Worm (Caenorhabditis elegans) whole organism, L3 larva: Measurements from ENCODE around the gene mrpl-18.

Experiments used
- R02D3.7 ChIP-seq: fragments of 150-350 bp; optimal IDR thresholded peaks from 2 replicates; lab custom pipeline; 2014; ENCODE audit warnings: missing biosample characterization, missing genetic modification characterization
- ceh-16 ChIP-seq: sonication (generic microtip); optimal IDR thresholded peaks from 2 replicates; lab custom pipeline; 2017; ENCODE audit warnings: missing biosample characterization, missing genetic modification characterization
- elt-1 ChIP-seq: fragments of 150-350 bp; optimal IDR thresholded peaks from 2 replicates; lab custom pipeline; 2014; ENCODE audit warnings: missing biosample characterization, missing genetic modification characterization
- fos-1 ChIP-seq: fragments of 150-350 bp; optimal IDR thresholded peaks from 2 replicates; lab custom pipeline; 2014; ENCODE audit warnings: missing biosample characterization, missing genetic modification characterization
- lin-15B ChIP-seq: fragments of 150-350 bp; optimal IDR thresholded peaks from 2 replicates; lab custom pipeline; 2014; ENCODE audit warnings: missing biosample characterization, missing genetic modification characterization
- lin-39 ChIP-seq: fragments of 150-350 bp; optimal IDR thresholded peaks from 2 replicates; lab custom pipeline; 2018; ENCODE audit warnings: missing biosample characterization, missing genetic modification reagents, missing genetic modification characterization
- mdl-1 ChIP-seq: fragments of 150-350 bp; optimal IDR thresholded peaks from 2 replicates; lab custom pipeline; 2014; ENCODE audit warnings: missing biosample characterization, missing genetic modification characterization
- nhr-25 ChIP-seq: sonication (generic microtip); optimal IDR thresholded peaks from 2 replicates; lab custom pipeline; 2017; ENCODE audit warnings: missing biosample characterization, missing genetic modification characterization

DNA sequence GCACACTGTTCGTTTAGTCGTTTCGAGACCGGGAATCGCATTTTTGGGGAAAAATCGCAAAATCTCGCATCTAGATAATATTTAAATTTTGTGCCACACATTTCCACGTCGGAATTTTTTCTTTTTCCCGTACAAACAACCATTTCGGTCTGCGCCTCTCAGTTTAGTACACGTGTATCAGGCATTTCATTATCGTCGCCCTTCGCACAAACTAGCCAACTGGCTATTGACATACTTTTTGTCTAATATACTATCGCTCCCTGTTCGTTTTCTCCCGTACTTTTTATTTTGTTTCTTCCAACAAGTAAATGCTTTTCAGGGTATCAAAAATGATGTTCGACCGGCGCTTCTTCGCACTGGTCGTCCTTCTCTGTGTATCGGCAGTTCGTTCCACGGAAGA lies 11.5 kb upstream of the mrpl-18 start, which contains the start of gene C14B9.2:
- TF ChIP-seq ceh-16 (tag; lab: Kevin White, UChicago) (no peak), fos-1 (tag; lab: Kevin White, UChicago) (no peak), mdl-1 (no peak), lin-39 (no peak), R02D3.7 (tag; lab: Kevin White, UChicago) (no peak), nhr-25 (tag; lab: Kevin White, UChicago) (no peak), lin-15B (tag; lab: Kevin White, UChicago) (no peak), elt-1 (tag; lab: Kevin White, UChicago) (no peak)
